Worm (Caenorhabditis elegans) whole organism, L4 larva: ENCODE data around the gene exc-5.

ENCODE experiments used
- D1046.2 ChIP-seq: fragments of 200-800 bp; sonication (Bioruptor generic); IDR thresholded peaks from 2 replicates; pipeline ENCODE4 v1.3.6; 2022; ENCODE audit warnings: missing genetic modification characterization, missing compliant biosample characterization
- ama-1 ChIP-seq: fragments of 150-350 bp; optimal IDR thresholded peaks from 2 replicates; lab custom pipeline; 2014; ENCODE audit warnings: inconsistent platforms, mixed read lengths
- ceh-82 ChIP-seq: sonication (generic microtip); optimal IDR thresholded peaks from 2 replicates; lab custom pipeline; 2017; ENCODE audit warnings: missing biosample characterization, missing genetic modification characterization
- dve-1 ChIP-seq: sonication (generic microtip); optimal IDR thresholded peaks from 2 replicates; lab custom pipeline; 2017; ENCODE audit warnings: antibody characterized with exemption, mild to moderate bottlenecking, missing genetic modification characterization, missing compliant biosample characterization; ENCODE audit not compliant: insufficient read depth
- egl-43 ChIP-seq: fragments of 200-800 bp; sonication (Bioruptor generic); IDR thresholded peaks from 2 replicates; pipeline ENCODE4 v1.3.6; 2022; ENCODE audit warnings: missing genetic modification reagents, missing genetic modification characterization, missing compliant biosample characterization
- lin-15B ChIP-seq: fragments of 150-350 bp; sonication (generic microtip); optimal IDR thresholded peaks from 3 replicates; lab custom pipeline; 2014; ENCODE audit warnings: missing biosample characterization, missing genetic modification characterization
- lin-39 ChIP-seq: fragments of 150-350 bp; optimal IDR thresholded peaks from 2 replicates; lab custom pipeline; 2014; ENCODE audit warnings: missing biosample characterization, missing genetic modification reagents, missing genetic modification characterization
- nhr-25 ChIP-seq: sonication (generic microtip); optimal IDR thresholded peaks from 2 replicates; lab custom pipeline; 2017; ENCODE audit warnings: missing genetic modification characterization, mild to moderate bottlenecking, missing compliant biosample characterization, antibody characterized with exemption, moderate library complexity, borderline replicate concordance; ENCODE audit not compliant: insufficient read depth
- nhr-28 ChIP-seq: fragments of 150-350 bp; optimal IDR thresholded peaks from 2 replicates; lab custom pipeline; 2014; ENCODE audit warnings: missing biosample characterization, missing genetic modification characterization
- unc-62 ChIP-seq, 3 experiments: fragments of 150-350 bp in 1 of 3; sonication (generic microtip); optimal IDR thresholded peaks in 2 of 3; peaks in 1 of 3; 1 replicate in 1 of 3; 2 replicates in 2 of 3; lab custom pipeline; 2014 to 2017; ENCODE audit warnings: missing biosample characterization in 3 of 3, missing genetic modification characterization in 3 of 3, missing genetic modification reagents in 3 of 3, missing genotype in 1 of 3

ce11 chrIV:8820041-8820440 is 6.6 kb upstream of the exc-5 start, which contains the start of gene T28C6.3:
- no peak for TF ChIP-seq egl-43
- no peak for TF ChIP-seq lin-15B (tag; lab: Kevin White, UChicago)
- TF ChIP-seq unc-62 (GFP tag; optimal IDR thresholded peaks at IDR 0.05 in 1 of 2; lab: Kevin White, UChicago), result no peak
- no peak for TF ChIP-seq unc-62 (tag; optimal IDR thresholded peaks at IDR 0.05; lab: Kevin White, UChicago)
- TF ChIP-seq lin-39 (tag; lab: Kevin White, UChicago), result no peak
- no peak for TF ChIP-seq nhr-25 (tag; lab: Kevin White, UChicago)
- TF ChIP-seq D1046.2, result no peak
- no peak for TF ChIP-seq dve-1 (tag; lab: Kevin White, UChicago)
- no peak for TF ChIP-seq ceh-82 (tag; lab: Kevin White, UChicago)
- no peak for TF ChIP-seq nhr-28 (tag; lab: Kevin White, UChicago)
- no peak for TF ChIP-seq ama-1 (lab: Kevin White, UChicago)
